Fruit fly (Drosophila melanogaster): ENCODE results near the gene CG31198.
A peak's percentile ranks its signal among the peaks of the same experiment; 100 is the strongest.

Gene CG31198

DNA sequence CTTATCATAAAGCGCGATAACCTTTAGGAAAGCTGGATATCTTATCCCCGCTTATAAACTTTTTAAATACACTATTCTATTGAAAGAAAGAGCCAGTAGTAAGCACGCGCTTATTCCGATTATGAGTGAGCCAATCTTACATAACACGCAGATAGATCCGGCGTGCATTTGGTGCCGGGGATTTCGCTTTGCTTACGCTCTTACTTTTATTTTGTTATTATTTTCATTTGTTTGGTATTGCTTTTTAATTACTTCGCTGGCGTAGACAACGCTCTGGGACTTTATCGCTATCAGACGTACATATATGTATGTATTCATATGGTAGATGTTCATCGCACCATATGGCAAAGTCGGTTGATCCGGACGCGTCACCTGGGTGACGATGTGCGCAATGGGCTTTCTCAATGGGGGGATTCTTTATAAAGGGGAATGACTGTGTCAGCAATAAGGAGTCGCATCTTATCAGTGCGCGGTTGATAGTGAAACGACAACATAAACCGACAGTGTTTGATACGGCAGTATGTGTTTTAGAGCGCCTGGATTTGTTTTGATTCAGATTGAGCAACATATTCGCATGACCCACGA lies 13.3 kb upstream of the CG31198 start (continued):
- peak; percentile 75 for TF ChIP-seq sug (tag; optimal IDR thresholded peaks at IDR 0.05)
- TF ChIP-seq CG43689 (GFP tag; IDR thresholded peaks at IDR 0.05) = no peak
- no peak for TF ChIP-seq CG11456 (GFP tag; IDR thresholded peaks at IDR 0.05)
- TF ChIP-seq CG7928 (GFP tag; optimal IDR thresholded peaks at IDR 0.05) = no peak
- peak; percentile 83 for TF ChIP-seq exex (tag; optimal IDR thresholded peaks at IDR 0.05)
- peak; percentile 80 for TF ChIP-seq wek (GFP tag; optimal IDR thresholded peaks at IDR 0.05)
- no peak for TF ChIP-seq NfI (GFP tag; optimal IDR thresholded peaks at IDR 0.05)
- TF ChIP-seq YL-1 (GFP tag; optimal IDR thresholded peaks at IDR 0.05) = no peak
- TF ChIP-seq lbe (GFP tag; optimal IDR thresholded peaks at IDR 0.05) = no peak
- no peak for TF ChIP-seq CG1529 (GFP tag; optimal IDR thresholded peaks at IDR 0.05)
- peak in 1 of 2 experiments; percentile 90 for TF ChIP-seq Pdp1 (GFP tag; optimal IDR thresholded peaks at IDR 0.05)
- no peak for TF ChIP-seq CG33213 (GFP tag; optimal IDR thresholded peaks at IDR 0.05)
- no peak for TF ChIP-seq CG30020 (tag; optimal IDR thresholded peaks at IDR 0.05)
- peak; percentile 16 for TF ChIP-seq kay (GFP tag; optimal IDR thresholded peaks at IDR 0.05)
- no peak for TF ChIP-seq Six4 (GFP tag; optimal IDR thresholded peaks at IDR 0.05)
- no peak for TF ChIP-seq CG1792 (GFP tag; optimal IDR thresholded peaks at IDR 0.05)
- TF ChIP-seq CG2120 (GFP tag; optimal IDR thresholded peaks at IDR 0.05) = no peak
- TF ChIP-seq grn (GFP tag; optimal IDR thresholded peaks at IDR 0.05) = peak; percentile 64
- TF ChIP-seq z (GFP tag; IDR thresholded peaks at IDR 0.05) = no peak
- no peak for TF ChIP-seq Doc2 (GFP tag; IDR thresholded peaks at IDR 0.05)
- peak; percentile 39 for TF ChIP-seq mirr (GFP tag; optimal IDR thresholded peaks at IDR 0.05)
- TF ChIP-seq CG34376 (GFP tag; optimal IDR thresholded peaks at IDR 0.05) = peak; percentile 72
- TF ChIP-seq HLH54F (GFP tag; optimal IDR thresholded peaks at IDR 0.05) = no peak
- TF ChIP-seq grau (tag; optimal IDR thresholded peaks at IDR 0.05) = peak; percentile 54
- TF ChIP-seq Hmx (GFP tag; optimal IDR thresholded peaks at IDR 0.05) = no peak
- no peak for TF ChIP-seq kni (GFP tag; optimal IDR thresholded peaks at IDR 0.05)
- no peak for TF ChIP-seq NK7.1 (GFP tag; optimal IDR thresholded peaks at IDR 0.05)
- TF ChIP-seq CG10543 (GFP tag; optimal IDR thresholded peaks at IDR 0.05) = peak; percentile 57

- TF ChIP-seq Fer1 (GFP tag; optimal IDR thresholded peaks at IDR 0.05) (no peak), luna (GFP tag; optimal IDR thresholded peaks at IDR 0.05) (no peak), CG34376 (GFP tag; optimal IDR thresholded peaks at IDR 0.05) (peak; percentile 18), Pdp1 (GFP tag; optimal IDR thresholded peaks at IDR 0.05) (peak in 1 of 2 experiments; percentile 78), CG6791 (GFP tag; IDR thresholded peaks at IDR 0.05; ENCODE audit: partially characterized antibody) (0 out of 3 replicates have a peak, but pooled peaks have one; percentile 34)
These were observed 9.1 kb upstream of the CG31198 start, which contains the start of gene CG31343 for dm6 chr3R:21744988-21745387. Gene CG31343 (plus strand): TSS chr3R:21745266.

DNA sequence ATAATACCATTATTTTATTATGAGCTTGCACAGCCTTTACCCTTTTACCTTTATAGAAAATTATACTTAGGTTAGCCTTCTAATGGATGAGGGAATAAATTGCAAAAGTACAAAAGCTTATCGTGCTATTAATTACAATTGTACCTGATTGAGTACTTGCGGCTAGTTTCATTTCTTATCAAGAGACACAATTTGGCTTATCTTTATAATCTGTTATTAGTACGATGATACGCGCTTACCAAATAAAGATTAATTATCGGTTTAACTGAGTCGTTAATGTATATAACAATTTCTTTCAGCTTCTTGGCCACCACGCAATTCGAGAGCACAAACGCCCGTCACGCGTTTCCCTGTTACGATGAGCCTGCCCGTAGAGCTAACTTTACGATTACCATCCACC lies 8.2 kb upstream of the CG31198 start:
- TF ChIP-seq hth (optimal IDR thresholded peaks at IDR 0.05) (no peak), CG4707 (GFP tag; optimal IDR thresholded peaks at IDR 0.05) (no peak), trem (tag; optimal IDR thresholded peaks at IDR 0.05) (no peak), CG10274 (GFP tag; optimal IDR thresholded peaks at IDR 0.05) (no peak), CG15479 (GFP tag; optimal IDR thresholded peaks at IDR 0.05) (no peak), CG8765 (GFP tag; IDR thresholded peaks at IDR 0.05) (no peak), exex (tag; optimal IDR thresholded peaks at IDR 0.05) (peak; percentile 93), cg (GFP tag; optimal IDR thresholded peaks at IDR 0.05) (no peak), gsb (GFP tag; IDR thresholded peaks at IDR 0.05) (no peak), sug (tag; optimal IDR thresholded peaks at IDR 0.05) (peak; percentile 22), CG34376 (GFP tag; optimal IDR thresholded peaks at IDR 0.05) (peak; percentile 42), zfh2 (GFP tag; optimal IDR thresholded peaks at IDR 0.05) (no peak), Mes4 (GFP tag; optimal IDR thresholded peaks at IDR 0.05) (no peak), Fer1 (GFP tag; optimal IDR thresholded peaks at IDR 0.05) (no peak), tx (GFP tag; optimal IDR thresholded peaks at IDR 0.05) (no peak)

Measured in whole organism, embryonic.